Worm (Caenorhabditis elegans): ENCODE results near the gene nep-26.

nep-26 gene

ce11 chrII:10311973-10312372 lies 12.0 kb upstream of the nep-26 start, which contains the start of gene srlf-34:
TSS of gene srlf-34 (plus strand) at chrII:10312293.
- TF ChIP-seq lag-1 (GFP tag; IDR thresholded peaks at IDR 0.05) (no peak), F55B11.4 (tag; optimal IDR thresholded peaks at IDR 0.05; ENCODE audit: borderline replicate concordance, insufficient read depth) (no peak), cebp-2 (GFP tag; IDR thresholded peaks at IDR 0.05) (no peak), ztf-22 (GFP tag; optimal IDR thresholded peaks at IDR 0.05) (no peak), mxl-1 (tag; optimal IDR thresholded peaks at IDR 0.05) (no peak), bed-1 (GFP tag; IDR thresholded peaks at IDR 0.05) (no peak), C06A6.2 (GFP tag; conservative IDR thresholded peaks at IDR 0.05) (no peak), pbrm-1 (GFP tag; IDR thresholded peaks at IDR 0.05) (no peak), sptf-2 (GFP tag; optimal IDR thresholded peaks at IDR 0.05) (no peak)

ce11 chrII:10309337-10309736 lies 9.4 kb upstream of the nep-26 start, which contains the start of gene ZK970.8:
TSS of gene ZK970.8 (plus strand) at chrII:10309637.
- no peak for TF ChIP-seq madf-6 (GFP tag; IDR thresholded peaks at IDR 0.05)
- no peak for TF ChIP-seq snpc-3.4 (tag; optimal IDR thresholded peaks at IDR 0.05)
- TF ChIP-seq nfyb-1 (GFP tag; IDR thresholded peaks at IDR 0.05), result no peak
- no peak for TF ChIP-seq unc-62 (GFP tag; optimal IDR thresholded peaks at IDR 0.05)
- no peak for TF ChIP-seq lin-40 (tag; optimal IDR thresholded peaks at IDR 0.05)
- TF ChIP-seq sdz-38 (tag; optimal IDR thresholded peaks at IDR 0.05), result no peak
- no peak for TF ChIP-seq B0261.1 (tag; optimal IDR thresholded peaks at IDR 0.05)

- TF ChIP-seq D2030.7 (GFP tag; IDR thresholded peaks at IDR 0.05) (no peak), zim-3 (tag; optimal IDR thresholded peaks at IDR 0.05) (no peak), lin-40 (tag; optimal IDR thresholded peaks at IDR 0.05) (no peak), cebp-1 (GFP tag; IDR thresholded peaks at IDR 0.05) (no peak), cebp-1 (tag; optimal IDR thresholded peaks at IDR 0.05) (no peak), hrde-1 (tag; optimal IDR thresholded peaks at IDR 0.05; ENCODE audit: borderline replicate concordance) (no peak), mxl-1 (tag; optimal IDR thresholded peaks at IDR 0.05) (no peak)
Measured at ce11 chrII:10308726-10309125, 8.8 kb upstream of the nep-26 start, which contains the start of gene gcy-4. TSS of gene gcy-4 (minus strand) at chrII:10308826.

- TF ChIP-seq tbp1 (GFP tag; optimal IDR thresholded peaks at IDR 0.05), result peak; percentile 85
- peak; percentile 31; the same call in 1 of the 2 replicates for TF ChIP-seq madf-6 (GFP tag; IDR thresholded peaks at IDR 0.05)
- TF ChIP-seq dox-1 (GFP tag; IDR thresholded peaks at IDR 0.05), result 0 out of 2 replicates have a peak, but pooled peaks have one; percentile 52
- peak; percentile 61 for TF ChIP-seq B0261.1 (tag; optimal IDR thresholded peaks at IDR 0.05)
- TF ChIP-seq pbrm-1 (GFP tag; IDR thresholded peaks at IDR 0.05), result peak; percentile 51; the same call in 1 of the 2 replicates
- TF ChIP-seq lin-26 (GFP tag; IDR thresholded peaks at IDR 0.05), result peak; percentile 69; the same call in 1 of the 2 replicates
- TF ChIP-seq rpc-1 (optimal IDR thresholded peaks at IDR 0.05), result peak; percentile 52
- TF ChIP-seq rpc-1 (tag; optimal IDR thresholded peaks at IDR 0.05), result peak; percentile 74
- TF ChIP-seq ztf-28 (GFP tag; IDR thresholded peaks at IDR 0.05), result 0 out of 2 replicates have a peak, but pooled peaks have one; percentile 16
- peak; percentile 47 for TF ChIP-seq hmg-1.2 (GFP tag; IDR thresholded peaks at IDR 0.05)
- TF ChIP-seq ztf-26 (tag; optimal IDR thresholded peaks at IDR 0.05), result peak; percentile 21
- TF ChIP-seq die-1 (tag; optimal IDR thresholded peaks at IDR 0.05), result peak; percentile 19
- peak; percentile 57; the same call in 1 of the 2 replicates for TF ChIP-seq D2030.7 (GFP tag; IDR thresholded peaks at IDR 0.05)
Measured at ce11 chrII:10304736-10305135, 4.8 kb upstream of the nep-26 start.

ce11 chrII:10303663-10304115 lies 3.8 kb upstream of the nep-26 start, which contains the start of gene vha-9:
TSS of gene vha-9 (minus strand) at chrII:10303713.
- TF ChIP-seq tbp1 (GFP tag; optimal IDR thresholded peaks at IDR 0.05) (peak; percentile 61), nfyb-1 (GFP tag; IDR thresholded peaks at IDR 0.05) (peak; percentile 46; the same call in 1 of the 2 replicates), T26A5.8 (tag; optimal IDR thresholded peaks at IDR 0.05) (no peak), ccch-3 (GFP tag; optimal IDR thresholded peaks at IDR 0.05) (no peak), ceh-58 (GFP tag; IDR thresholded peaks at IDR 0.05) (no peak), dpff-1 (tag; optimal IDR thresholded peaks at IDR 0.05) (no peak), B0261.1 (tag; optimal IDR thresholded peaks at IDR 0.05) (peak; percentile 26), hlh-12 (tag; optimal IDR thresholded peaks at IDR 0.05) (no peak), attf-3 (GFP tag; conservative IDR thresholded peaks at IDR 0.05) (no peak), akir-1 (GFP tag; optimal IDR thresholded peaks at IDR 0.05) (no peak), F39B2.1 (GFP tag; IDR thresholded peaks at IDR 0.05) (no peak), hrde-1 (tag; optimal IDR thresholded peaks at IDR 0.05; ENCODE audit: borderline replicate concordance) (no peak), snpc-3.4 (tag; optimal IDR thresholded peaks at IDR 0.05) (peak; percentile 52), madf-10 (tag; optimal IDR thresholded peaks at IDR 0.05) (peak; percentile 27), rec-8 (tag; optimal IDR thresholded peaks at IDR 0.05) (no peak), aptf-2 (GFP tag; conservative IDR thresholded peaks at IDR 0.05) (no peak), nfya-2 (GFP tag; IDR thresholded peaks at IDR 0.05) (no peak)
